ENCODE assay signal across 3 fruit fly cellular contexts in genomic region chr3R:6481740-6482443, dm6.
TF ChIP-seq lines count a peak whose summit lies in the region.

No protein-coding gene starts in this region.

- TF ChIP-seq CTCF in whole organism, embryonic (GFP tag; optimal IDR thresholded peaks at IDR 0.05; lab: Kevin White, UChicago), result no peak

TF ChIP-seq in whole organism, embryonic, 481 proteins besides CTCF, POLR2A, EP300 and RAD21 (continues in another document):
- TF ChIP-seq CG17568 (GFP tag; optimal IDR thresholded peaks at IDR 0.05; lab: Kevin White, UChicago), result no peak
- no peak for TF ChIP-seq CG34422 (GFP tag; IDR thresholded peaks at IDR 0.05; lab: Robert Waterston, UW)
- no peak for TF ChIP-seq hb (GFP tag; IDR thresholded peaks at IDR 0.05; lab: Robert Waterston, UW; ENCODE audit: partially characterized antibody)
- no peak for TF ChIP-seq CG10321 (GFP tag; IDR thresholded peaks at IDR 0.05; lab: Robert Waterston, UW)
- peak; percentile 86 for TF ChIP-seq CG8388 (GFP tag; optimal IDR thresholded peaks at IDR 0.05; lab: Kevin White, UChicago)
- TF ChIP-seq row (GFP tag; IDR thresholded peaks at IDR 0.05; lab: Robert Waterston, UW), result peak; percentile 33; the same call in 1 of the 3 replicates
- peak; percentile 51 for TF ChIP-seq CG18262 (tag; optimal IDR thresholded peaks at IDR 0.05; lab: Kevin White, UChicago)
- TF ChIP-seq grau (tag; optimal IDR thresholded peaks at IDR 0.05; lab: Kevin White, UChicago), result peak; percentile 8
- peak; percentile 25 for TF ChIP-seq dmrt99B (tag; optimal IDR thresholded peaks at IDR 0.05; lab: Kevin White, UChicago)
- TF ChIP-seq CG8359 (GFP tag; optimal IDR thresholded peaks at IDR 0.05; lab: Kevin White, UChicago; ENCODE audit: borderline replicate concordance), result no peak
- peak; percentile 32; the same call in 1 of the 2 replicates for TF ChIP-seq CG31441 (GFP tag; IDR thresholded peaks at IDR 0.05; lab: Robert Waterston, UW)
- TF ChIP-seq Med (GFP tag; lab: Kevin White, UChicago), result no peak
- TF ChIP-seq tio (GFP tag; optimal IDR thresholded peaks at IDR 0.05; lab: Kevin White, UChicago), result peak; percentile 13
- TF ChIP-seq CG9437 (GFP tag; optimal IDR thresholded peaks at IDR 0.05; lab: Kevin White, UChicago), result peak; percentile 29
- TF ChIP-seq pan (optimal IDR thresholded peaks at IDR 0.05; lab: Kevin White, UChicago), result no peak
- no peak for TF ChIP-seq pan (GFP tag; optimal IDR thresholded peaks at IDR 0.05 in 1 of 2, IDR thresholded peaks at IDR 0.05 in 1 of 2)
- TF ChIP-seq CG30403 (GFP tag; optimal IDR thresholded peaks at IDR 0.05; lab: Kevin White, UChicago), result peak; percentile 7
- TF ChIP-seq her (GFP tag; optimal IDR thresholded peaks at IDR 0.05; lab: Kevin White, UChicago), result no peak
- TF ChIP-seq gem (tag; optimal IDR thresholded peaks at IDR 0.05; lab: Kevin White, UChicago), result peak; percentile 31
- peak; percentile 47 for TF ChIP-seq Sox100B (GFP tag; optimal IDR thresholded peaks at IDR 0.05; lab: Kevin White, UChicago)
- no peak for TF ChIP-seq Dad (GFP tag; optimal IDR thresholded peaks at IDR 0.05; lab: Kevin White, UChicago)
- no peak for TF ChIP-seq nerfin-1 (tag; optimal IDR thresholded peaks at IDR 0.05; lab: Kevin White, UChicago)
- TF ChIP-seq CG8089 (GFP tag; optimal IDR thresholded peaks at IDR 0.05; lab: Kevin White, UChicago), result no peak
- TF ChIP-seq CG17361 (GFP tag; IDR thresholded peaks at IDR 0.05; lab: Robert Waterston, UW), result peak; percentile 59; the same call in 2 of the 3 replicates
- TF ChIP-seq wor (GFP tag; IDR thresholded peaks at IDR 0.05; lab: Robert Waterston, UW), result no peak
- no peak for TF ChIP-seq Bdp1 (GFP tag; optimal IDR thresholded peaks at IDR 0.05; lab: Kevin White, UChicago)
- no peak for TF ChIP-seq sr (GFP tag; IDR thresholded peaks at IDR 0.05; lab: Robert Waterston, UW)
- TF ChIP-seq salm (tag; optimal IDR thresholded peaks at IDR 0.05; lab: Kevin White, UChicago), result no peak
- TF ChIP-seq ap (GFP tag; IDR thresholded peaks at IDR 0.05; lab: Robert Waterston, UW), result no peak
- peak; percentile 38 for TF ChIP-seq CG2678 (tag; optimal IDR thresholded peaks at IDR 0.05; lab: Kevin White, UChicago)
- no peak for TF ChIP-seq chm (GFP tag; IDR thresholded peaks at IDR 0.05; lab: Robert Waterston, UW)

TF ChIP-seq in whole organism, prepupa, 60 proteins besides CTCF, POLR2A, EP300 and RAD21:
- TF ChIP-seq CG6854 (GFP tag; optimal IDR thresholded peaks at IDR 0.05; lab: Kevin White, UChicago) (no peak), net (GFP tag; optimal IDR thresholded peaks at IDR 0.05; lab: Kevin White, UChicago) (no peak), Sox102F (GFP tag; optimal IDR thresholded peaks at IDR 0.05; lab: Kevin White, UChicago) (no peak), Hr4 (GFP tag; optimal IDR thresholded peaks at IDR 0.05; lab: Kevin White, UChicago) (no peak), CG6163 (GFP tag; IDR thresholded peaks at IDR 0.05; lab: Robert Waterston, UW) (0 out of 3 replicates have a peak, but pooled peaks have one; percentile 37), CG4318 (GFP tag; optimal IDR thresholded peaks at IDR 0.05; lab: Kevin White, UChicago) (peak; percentile 24), CG32006 (GFP tag; optimal IDR thresholded peaks at IDR 0.05; lab: Kevin White, UChicago) (peak; percentile 26), CG3032 (tag; optimal IDR thresholded peaks at IDR 0.05; lab: Kevin White, UChicago) (no peak), OdsH (GFP tag; optimal IDR thresholded peaks at IDR 0.05; lab: Kevin White, UChicago) (peak; percentile 2), CG9139 (GFP tag; optimal IDR thresholded peaks at IDR 0.05; lab: Kevin White, UChicago) (no peak)
TF ChIP-seq in whole organism, prepupa: peak in this region for 4.

TF ChIP-seq in whole organism, pupa, 21 proteins besides CTCF, POLR2A, EP300 and RAD21:
- TF ChIP-seq Pif1A (GFP tag; optimal IDR thresholded peaks at IDR 0.05; lab: Kevin White, UChicago) (no peak), fd96Ca (GFP tag; IDR thresholded peaks at IDR 0.05; lab: Robert Waterston, UW) (peak; percentile 19; the same call in 1 of the 3 replicates), CG32121 (GFP tag; IDR thresholded peaks at IDR 0.05; lab: Robert Waterston, UW) (peak; percentile 66; the same call in 1 of the 2 replicates)

Comparison
In these comparisons a context has a peak if more than half of its experiments do, and no peak if none do; other contexts are left out.
1. Of the 7 proteins assayed by ChIP-seq in both whole organism, embryonic and whole organism, prepupa: peak only in whole organism, embryonic: Sox102F; only in whole organism, prepupa: none; in both: none; in neither: 6.